Worm (Caenorhabditis elegans) whole organism, mixed stage, embryonic: ENCODE measurements around the gene srbc-60.
"Not testable (repeated sequence)": the region's sequence is repeated elsewhere in the genome, so short reads cannot be mapped to it uniquely, and the experiment has no call there.

ENCODE experiments used
- blmp-1 ChIP-seq: fragments of 150-350 bp; optimal IDR thresholded peaks from 2 replicates; lab custom pipeline; 2014; ENCODE audit warnings: missing biosample characterization, missing genetic modification characterization
- ceh-39 ChIP-seq: fragments of 150-350 bp; optimal IDR thresholded peaks from 2 replicates; lab custom pipeline; 2014; ENCODE audit warnings: missing biosample characterization, missing genetic modification characterization
- cnd-1 ChIP-seq: fragments of 200-800 bp; sonication (Bioruptor generic); optimal IDR thresholded peaks from 2 replicates; lab custom pipeline; 2018; ENCODE audit warnings: mild to moderate bottlenecking, missing genetic modification characterization, missing compliant biosample characterization
- drap-1 ChIP-seq: fragments of 200-800 bp; sonication (Bioruptor generic); optimal IDR thresholded peaks from 3 replicates; lab custom pipeline; 2018; ENCODE audit warnings: mild to moderate bottlenecking, missing genetic modification characterization, missing compliant biosample characterization
- flh-1 ChIP-seq: fragments of 200-800 bp; sonication (Bioruptor generic); optimal IDR thresholded peaks from 2 replicates; lab custom pipeline; 2018; ENCODE audit warnings: mild to moderate bottlenecking, missing genetic modification characterization, moderate library complexity, missing compliant biosample characterization
- ham-2 ChIP-seq: fragments of 200-800 bp; sonication (Bioruptor generic); optimal IDR thresholded peaks from 2 replicates; lab custom pipeline; 2018; ENCODE audit warnings: mild to moderate bottlenecking, missing genetic modification characterization, missing compliant biosample characterization
- hlh-1 ChIP-seq: fragments of 150-350 bp; optimal IDR thresholded peaks from 2 replicates; lab custom pipeline; 2014; ENCODE audit warnings: missing biosample characterization, missing genetic modification reagents, missing genetic modification characterization
- mep-1 ChIP-seq: fragments of 150-350 bp; optimal IDR thresholded peaks from 2 replicates; lab custom pipeline; 2017; ENCODE audit warnings: missing biosample characterization, missing genetic modification reagents, missing genetic modification characterization, inconsistent platforms
- mls-2 ChIP-seq: sonication (generic microtip); optimal IDR thresholded peaks from 2 replicates; lab custom pipeline; 2016; ENCODE audit warnings: mild to moderate bottlenecking, missing genetic modification characterization, moderate library complexity, missing compliant biosample characterization
- nhr-12 ChIP-seq: fragments of 150-350 bp; optimal IDR thresholded peaks from 2 replicates; lab custom pipeline; 2014; ENCODE audit warnings: missing biosample characterization, missing genetic modification characterization
- nhr-237 ChIP-seq: fragments of 150-350 bp; optimal IDR thresholded peaks from 2 replicates; lab custom pipeline; 2014; ENCODE audit warnings: missing biosample characterization, missing genetic modification characterization
- nhr-76 ChIP-seq: sonication (generic microtip); optimal IDR thresholded peaks from 2 replicates; lab custom pipeline; 2017; ENCODE audit warnings: missing biosample characterization, missing genetic modification characterization
- sptf-1 ChIP-seq: sonication (generic microtip); optimal IDR thresholded peaks from 2 replicates; lab custom pipeline; 2017; ENCODE audit warnings: mild to moderate bottlenecking, missing genetic modification characterization, moderate library complexity, missing compliant biosample characterization
- tbx-8 ChIP-seq: fragments of 200-800 bp; sonication (Bioruptor generic); optimal IDR thresholded peaks from 2 replicates; lab custom pipeline; 2018; ENCODE audit warnings: mild to moderate bottlenecking, missing genetic modification characterization, moderate library complexity, missing compliant biosample characterization
- unc-120 ChIP-seq: sonication (generic microtip); optimal IDR thresholded peaks from 2 replicates; lab custom pipeline; 2017; ENCODE audit warnings: missing genetic modification characterization, missing compliant biosample characterization; ENCODE audit not compliant: poor library complexity, severe bottlenecking

Gene srbc-60

ce11 chrV:822922-823321, 42.8 kb downstream of the srbc-60 start, which contains the start of gene srx-31:
Gene srx-31, minus strand, starts transcription at chrV:823022.
- not testable (repeated sequence) for TF ChIP-seq sptf-1; flh-1 (GFP tag; lab: Kevin White, UChicago); cnd-1 (tag; lab: Kevin White, UChicago)
- TF ChIP-seq, all 35 proteins: peak for 0; not testable (repeated sequence) for 35

- TF ChIP-seq hlh-1 (tag; lab: Kevin White, UChicago), result no peak
- no peak for TF ChIP-seq tbx-8
- no peak for TF ChIP-seq nhr-76
- TF ChIP-seq nhr-12 (tag; lab: Kevin White, UChicago), result no peak
- no peak for TF ChIP-seq blmp-1
- no peak for TF ChIP-seq unc-120 (tag; lab: Kevin White, UChicago)
- TF ChIP-seq cnd-1 (tag; lab: Kevin White, UChicago), result no peak
- TF ChIP-seq nhr-237 (tag; lab: Kevin White, UChicago), result no peak
- no peak for TF ChIP-seq mep-1 (tag; lab: Kevin White, UChicago)
- TF ChIP-seq ceh-39 (tag; lab: Kevin White, UChicago), result no peak
- no peak for TF ChIP-seq drap-1
- TF ChIP-seq mls-2 (tag; lab: Kevin White, UChicago), result no peak
- no peak for TF ChIP-seq ham-2 (GFP tag; lab: Kevin White, UChicago)
Observed at ce11 chrV:826097-826496, 46.0 kb downstream of the srbc-60 start, which contains the start of gene F41H8.2. Gene F41H8.2, plus strand, starts transcription at chrV:826397.
